Worm (Caenorhabditis elegans): ENCODE results near the gene rnf-5.

DNA sequence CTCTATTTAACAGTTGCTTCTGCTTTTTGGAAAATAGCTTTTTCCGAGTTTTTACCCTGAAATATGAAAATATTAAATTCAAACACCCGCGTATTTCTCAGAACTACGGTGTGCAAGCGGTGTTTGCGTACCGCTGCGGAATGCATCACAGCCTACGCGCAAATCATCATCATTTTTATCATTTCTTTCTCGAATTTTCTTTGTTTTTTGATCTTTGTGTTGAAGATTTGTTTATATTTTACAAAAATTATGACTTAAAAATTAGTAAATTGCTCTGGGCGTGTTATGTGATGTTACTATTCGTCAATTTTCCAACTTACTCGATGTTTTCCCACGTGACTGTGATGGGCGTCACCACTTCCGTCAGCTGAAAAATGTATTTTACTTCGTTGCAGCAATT lies 15.7 kb downstream of the rnf-5 start:
- TF ChIP-seq pha-4 (tag; optimal IDR thresholded peaks at IDR 0.05), result no peak
- TF ChIP-seq Y56A3A.18 (GFP tag; IDR thresholded peaks at IDR 0.05), result no peak
- no peak for TF ChIP-seq zim-3 (tag; optimal IDR thresholded peaks at IDR 0.05)
- no peak for TF ChIP-seq Y67H2A.10 (GFP tag; conservative IDR thresholded peaks at IDR 0.05)
- no peak for TF ChIP-seq rcor-1 (GFP tag; IDR thresholded peaks at IDR 0.05)
- TF ChIP-seq lin-26 (GFP tag; IDR thresholded peaks at IDR 0.05), result no peak
- TF ChIP-seq ama-1 (optimal IDR thresholded peaks at IDR 0.05), result peak; percentile 67
- no peak for TF ChIP-seq ama-1 (GFP tag; optimal IDR thresholded peaks at IDR 0.05)
- TF ChIP-seq efl-1 (GFP tag; optimal IDR thresholded peaks at IDR 0.05), result peak; percentile 80
- no peak for TF ChIP-seq mel-28 (tag; optimal IDR thresholded peaks at IDR 0.05; ENCODE audit: borderline replicate concordance)

All from whole organism, young adult.